Worm (Caenorhabditis elegans): ENCODE data around the gene F53F4.4.

The F53F4.4 gene

DNA sequence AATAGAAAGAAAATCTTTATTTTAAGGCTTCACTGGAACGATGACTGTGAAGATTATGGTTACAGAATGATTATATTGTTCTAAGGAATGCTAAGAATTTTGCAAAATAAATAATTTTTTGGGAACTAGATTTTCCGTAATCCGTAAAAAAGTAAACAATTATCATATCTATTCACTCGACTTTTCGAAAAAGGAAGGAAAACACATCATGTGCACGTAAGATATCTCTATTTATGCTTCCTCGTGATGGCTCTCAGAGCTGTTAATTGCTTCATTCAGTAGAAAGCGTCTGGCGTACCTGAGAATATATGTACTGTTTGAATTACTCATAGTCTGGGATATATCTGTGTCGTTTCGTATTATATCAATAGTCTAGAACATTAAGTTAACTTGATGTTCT lies 26.6 kb downstream of the F53F4.4 start, which contains the start of gene srd-11:
Gene srd-11 (minus strand): TSS at position 101 of the 400 bp plus-strand sequence.
- TF ChIP-seq dao-5 (tag; optimal IDR thresholded peaks at IDR 0.05) (no peak), him-1 (tag; optimal IDR thresholded peaks at IDR 0.05) (no peak), W03F9.2 (tag; optimal IDR thresholded peaks at IDR 0.05) (no peak)

ce11 chrV:13620676-13621075 lies 27.5 kb downstream of the F53F4.4 start, which contains the start of gene F53F4.15:
TSS of gene F53F4.15 (plus strand) at chrV:13620976.
- TF ChIP-seq dao-5 (tag; optimal IDR thresholded peaks at IDR 0.05): no peak
- TF ChIP-seq him-1 (tag; optimal IDR thresholded peaks at IDR 0.05): no peak
- no peak for TF ChIP-seq W03F9.2 (tag; optimal IDR thresholded peaks at IDR 0.05)

DNA sequence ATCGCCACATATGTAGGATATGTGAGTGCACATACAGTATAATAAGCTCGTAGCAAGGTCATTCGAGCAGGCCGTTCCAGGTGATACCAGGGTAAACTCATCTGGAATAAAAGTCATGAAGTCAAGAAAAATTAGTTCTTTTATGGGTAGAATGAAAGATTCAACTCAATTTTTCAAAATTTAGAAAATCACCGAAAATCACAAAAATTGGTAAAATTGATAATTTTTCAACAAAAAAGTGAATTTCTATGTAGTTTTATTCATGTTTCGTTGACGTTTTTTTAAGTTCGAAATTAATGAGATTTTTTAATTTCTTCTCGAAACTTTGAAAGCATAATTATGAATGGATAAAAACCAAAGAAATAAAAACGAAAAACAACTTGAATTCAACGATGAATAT lies 28.5 kb downstream of the F53F4.4 start, which contains the start of gene F53F4.16:
Gene F53F4.16 (minus strand): TSS at position 101 of the 400 bp plus-strand sequence.
- TF ChIP-seq him-1 (tag; optimal IDR thresholded peaks at IDR 0.05) (no peak), dao-5 (tag; optimal IDR thresholded peaks at IDR 0.05) (no peak)

DNA sequence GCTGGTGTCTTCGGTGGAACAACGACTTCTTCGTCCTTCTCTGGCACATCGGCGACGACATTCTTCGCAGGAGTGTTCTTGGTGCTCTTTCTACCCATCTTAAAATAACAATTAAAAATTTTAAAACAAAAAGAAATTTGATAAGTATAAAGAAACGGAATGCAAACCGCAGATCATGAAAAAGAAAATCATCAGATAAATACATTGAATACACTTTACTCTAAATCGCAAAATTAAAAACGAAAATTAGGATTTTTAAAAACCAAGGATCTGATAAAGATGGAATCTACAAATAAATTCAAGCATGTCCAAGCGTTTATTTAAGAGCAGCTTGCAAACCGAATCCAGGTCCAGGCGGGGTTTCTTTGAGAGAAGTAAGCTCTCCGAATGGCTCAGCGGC lies 31.2 kb downstream of the F53F4.4 start, which contains the start of gene F53F4.11:
Gene F53F4.11 (minus strand): TSS at position 101 of the 400 bp plus-strand sequence.
- no peak for TF ChIP-seq dao-5 (tag; optimal IDR thresholded peaks at IDR 0.05)
- no peak for TF ChIP-seq him-1 (tag; optimal IDR thresholded peaks at IDR 0.05)
- TF ChIP-seq W03F9.2 (tag; optimal IDR thresholded peaks at IDR 0.05): no peak

ce11 chrV:13625517-13626097 lies 32.4 kb downstream of the F53F4.4 start, which contains the start of the genes nduv-2 and F53F4.12:
TSS of gene nduv-2 (minus strand) at chrV:13625567.
TSS of gene F53F4.12 (plus strand) at chrV:13626047.
- TF ChIP-seq dao-5 (tag; optimal IDR thresholded peaks at IDR 0.05) (no peak), W03F9.2 (tag; optimal IDR thresholded peaks at IDR 0.05) (no peak)

DNA sequence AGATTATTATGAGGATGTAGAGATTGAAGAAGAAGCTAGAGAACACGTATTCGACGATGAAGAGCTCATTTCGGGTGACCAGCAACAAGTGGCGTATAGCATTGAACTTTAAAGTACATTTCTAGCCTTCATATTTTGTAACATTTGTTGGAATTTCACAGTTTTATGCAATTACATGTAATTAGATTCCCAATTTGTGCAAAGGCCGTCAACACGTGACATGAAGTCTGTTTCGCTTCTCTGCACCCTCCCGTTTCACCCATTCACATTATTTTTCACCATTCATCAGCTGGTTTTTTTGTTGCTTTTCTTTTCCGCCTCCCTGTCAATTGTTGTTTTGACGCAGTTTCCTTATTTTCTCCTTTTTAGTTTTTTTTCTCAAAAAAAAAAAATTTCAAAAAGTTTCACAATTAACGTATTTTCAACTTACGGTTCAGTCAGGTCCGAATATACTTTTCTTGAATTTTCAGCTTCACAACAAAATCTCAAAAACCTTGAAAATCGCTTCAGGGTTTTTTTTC lies 34.0 kb downstream of the F53F4.4 start, which contains the start of gene sde-2:
Gene sde-2 (plus strand): TSS at position 471 of the 521 bp plus-strand sequence.
- TF ChIP-seq W03F9.2 (tag; optimal IDR thresholded peaks at IDR 0.05) (no peak), him-1 (tag; optimal IDR thresholded peaks at IDR 0.05) (no peak), dao-5 (tag; optimal IDR thresholded peaks at IDR 0.05) (no peak)

DNA sequence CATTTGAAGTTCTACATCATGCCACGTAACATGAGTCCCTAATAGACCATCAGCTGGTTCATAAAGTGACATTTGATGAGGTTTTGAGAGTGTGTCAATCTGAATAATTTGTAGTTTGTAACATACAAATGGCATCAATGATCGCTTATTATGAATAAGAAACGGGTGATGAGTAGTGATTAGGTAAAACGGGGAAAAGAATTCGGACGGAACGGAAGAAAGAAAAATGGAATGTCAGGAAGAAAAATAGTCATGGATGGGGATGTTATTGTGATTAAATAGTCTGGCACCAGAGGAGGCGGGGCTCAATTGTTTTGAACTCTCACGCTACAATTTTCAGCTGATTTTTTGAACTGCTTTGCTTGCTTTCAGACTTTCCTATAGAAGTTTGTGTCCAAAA lies 41.0 kb downstream of the F53F4.4 start, which contains the start of gene H37A05.2:
Gene H37A05.2 (minus strand): TSS at position 101 of the 400 bp plus-strand sequence.
- no peak for TF ChIP-seq him-1 (tag; optimal IDR thresholded peaks at IDR 0.05)
- no peak for TF ChIP-seq dao-5 (tag; optimal IDR thresholded peaks at IDR 0.05)
- TF ChIP-seq W03F9.2 (tag; optimal IDR thresholded peaks at IDR 0.05): no peak

- no peak for TF ChIP-seq him-1 (tag; optimal IDR thresholded peaks at IDR 0.05)
- TF ChIP-seq W03F9.2 (tag; optimal IDR thresholded peaks at IDR 0.05): no peak
- TF ChIP-seq dao-5 (tag; optimal IDR thresholded peaks at IDR 0.05): no peak
These were observed 43.2 kb downstream of the F53F4.4 start for ce11 chrV:13636411-13636810.

DNA sequence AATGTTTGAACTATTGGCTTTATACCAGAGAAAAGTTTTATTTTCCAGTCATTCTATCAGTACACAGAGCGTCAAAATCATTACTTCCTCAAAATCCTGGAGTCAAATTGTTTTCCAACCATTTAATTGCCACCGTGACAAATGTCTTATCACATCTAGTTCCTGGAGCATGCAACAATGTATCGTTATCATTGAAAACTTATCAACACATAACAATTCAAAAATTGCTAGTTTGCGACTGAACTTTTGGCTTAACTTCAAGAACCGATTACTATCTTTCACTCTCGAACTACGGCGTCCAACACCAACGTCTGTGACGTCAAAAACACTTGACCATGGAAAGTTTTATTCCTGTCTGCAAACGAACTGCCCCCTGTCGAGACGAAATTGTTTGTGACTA lies 44.9 kb downstream of the F53F4.4 start:
- TF ChIP-seq dao-5 (tag; optimal IDR thresholded peaks at IDR 0.05) (no peak), him-1 (tag; optimal IDR thresholded peaks at IDR 0.05) (no peak), W03F9.2 (tag; optimal IDR thresholded peaks at IDR 0.05) (no peak)

ce11 chrV:13645848-13646578 lies 52.8 kb downstream of the F53F4.4 start:
- no peak for TF ChIP-seq him-1 (tag; optimal IDR thresholded peaks at IDR 0.05)
- TF ChIP-seq dao-5 (tag; optimal IDR thresholded peaks at IDR 0.05): no peak
- no peak for TF ChIP-seq W03F9.2 (tag; optimal IDR thresholded peaks at IDR 0.05)

DNA sequence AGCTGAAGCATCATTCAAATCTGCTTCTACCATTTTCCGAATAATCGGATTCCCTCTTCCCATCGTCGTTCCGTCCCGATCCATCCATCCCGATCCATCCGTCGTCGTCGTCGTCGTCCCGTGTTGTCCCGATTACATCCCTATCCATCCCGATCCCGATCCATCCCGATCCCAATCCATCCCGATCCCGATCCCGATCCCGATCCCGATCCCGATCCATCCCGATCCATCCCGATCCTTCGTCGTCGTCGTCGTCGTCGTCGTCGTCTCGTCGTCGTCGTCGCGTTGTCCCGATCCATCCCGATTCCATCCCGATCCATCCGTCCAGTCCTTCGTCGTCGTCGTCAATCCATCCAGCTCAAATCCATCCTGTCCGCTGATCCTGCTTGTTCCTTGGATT lies 54.0 kb downstream of the F53F4.4 start:
- TF ChIP-seq dao-5 (tag; optimal IDR thresholded peaks at IDR 0.05): no peak
- TF ChIP-seq him-1 (tag; optimal IDR thresholded peaks at IDR 0.05): no peak
- TF ChIP-seq W03F9.2 (tag; optimal IDR thresholded peaks at IDR 0.05): no peak

DNA sequence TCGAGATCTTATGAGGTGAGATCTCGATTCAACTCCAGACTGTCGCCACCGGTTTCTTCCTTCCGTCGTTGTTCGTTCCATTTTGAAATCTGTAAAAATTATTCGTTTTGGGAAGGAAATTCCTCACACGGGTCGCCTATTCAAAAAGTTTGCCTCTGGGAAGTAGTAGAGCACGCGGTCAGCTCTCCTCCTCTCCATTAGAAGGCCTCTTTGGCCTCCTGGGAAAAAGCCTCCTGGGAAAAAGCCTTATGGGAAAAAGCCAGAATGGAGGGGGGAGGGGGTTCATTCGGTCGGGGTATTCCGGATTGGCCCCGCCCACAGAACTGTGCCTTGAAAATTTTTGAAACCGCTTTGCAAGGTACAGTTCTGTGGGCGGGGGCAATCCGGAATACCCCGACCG lies 54.4 kb downstream of the F53F4.4 start:
- TF ChIP-seq W03F9.2 (tag; optimal IDR thresholded peaks at IDR 0.05): no peak
- TF ChIP-seq him-1 (tag; optimal IDR thresholded peaks at IDR 0.05): no peak
- no peak for TF ChIP-seq dao-5 (tag; optimal IDR thresholded peaks at IDR 0.05)
